Fruit fly (Drosophila melanogaster) whole organism, embryonic: ENCODE data around the gene Trax.

Source experiments
- Awh ChIP-seq: fragments of 200-800 bp; sonication (Bioruptor generic); IDR thresholded peaks from 2 replicates; pipeline ENCODE4, ENCODE4 v1.3.6; 2022; ENCODE audit warnings: missing biosample characterization, missing genetic modification characterization
- Bdp1 ChIP-seq: fragments of 200-800 bp; sonication (Bioruptor generic); optimal IDR thresholded peaks from 3 replicates; lab custom pipeline; 2016; ENCODE audit warnings: missing biosample characterization, missing genetic modification characterization
- CG11085 ChIP-seq: fragments of 200-800 bp; sonication (Bioruptor generic); IDR thresholded peaks from 2 replicates; pipeline ENCODE4 v1.3.6; 2022; ENCODE audit warnings: missing biosample characterization, missing genetic modification characterization
- CG11456 ChIP-seq: fragments of 200-800 bp; sonication (Bioruptor generic); IDR thresholded peaks from 3 replicates; pipeline ENCODE4 v1.3.6; 2022; ENCODE audit warnings: missing biosample characterization, missing genetic modification characterization
- CG12071 ChIP-seq: fragments of 200-800 bp; sonication (Bioruptor generic); optimal IDR thresholded peaks from 3 replicates; lab custom pipeline; 2018; ENCODE audit warnings: missing biosample characterization, mild to moderate bottlenecking, missing genetic modification characterization
- CG12236 ChIP-seq: fragments of 200-800 bp; sonication (Bioruptor generic); optimal IDR thresholded peaks from 2 replicates; lab custom pipeline; 2016; ENCODE audit warnings: missing biosample characterization, missing genetic modification characterization
- CG15073 ChIP-seq: fragments of 200-800 bp; sonication (Bioruptor generic); optimal IDR thresholded peaks from 2 replicates; lab custom pipeline; 2016; ENCODE audit warnings: missing biosample characterization, missing genetic modification characterization
- CG1832 ChIP-seq: fragments of 200-800 bp; sonication (Bioruptor generic); optimal IDR thresholded peaks from 2 replicates; lab custom pipeline; 2017; ENCODE audit warnings: missing biosample characterization, mild to moderate bottlenecking, missing genetic modification characterization, inconsistent platforms
- CG2129 ChIP-seq: fragments of 200-800 bp; sonication (Bioruptor generic); IDR thresholded peaks from 2 replicates; pipeline ENCODE4 v1.3.6; 2022; ENCODE audit warnings: missing biosample characterization, missing genetic modification characterization; ENCODE audit not compliant: partially characterized antibody
- CG2875 ChIP-seq: fragments of 200-800 bp; sonication (Bioruptor generic); optimal IDR thresholded peaks from 2 replicates; lab custom pipeline; 2017; ENCODE audit warnings: missing biosample characterization, mild to moderate bottlenecking, missing genetic modification characterization, missing genetic modification reagents
- CG32767 ChIP-seq: fragments of 200-800 bp; sonication (Bioruptor generic); IDR thresholded peaks from 2 replicates; pipeline ENCODE4 v1.3.6; 2022; ENCODE audit warnings: missing biosample characterization, missing genetic modification characterization
- CG3995 ChIP-seq: fragments of 200-800 bp; sonication (Bioruptor generic); optimal IDR thresholded peaks from 3 replicates; lab custom pipeline; 2016; ENCODE audit warnings: missing biosample characterization, missing genetic modification characterization
- CG5245 ChIP-seq: fragments of 200-800 bp; sonication (Bioruptor generic); optimal IDR thresholded peaks from 3 replicates; lab custom pipeline; 2016; ENCODE audit warnings: missing biosample characterization, missing genetic modification characterization
- CG7745 ChIP-seq: fragments of 200-800 bp; sonication (Bioruptor generic); optimal IDR thresholded peaks from 2 replicates; lab custom pipeline; 2018; ENCODE audit warnings: missing biosample characterization, mild to moderate bottlenecking, missing genetic modification characterization, moderate library complexity
- CG7963 ChIP-seq: fragments of 200-800 bp; sonication (Bioruptor generic); IDR thresholded peaks from 3 replicates; pipeline ENCODE4 v1.3.6; 2022; ENCODE audit warnings: missing biosample characterization, missing genetic modification characterization; ENCODE audit not compliant: partially characterized antibody
- CG8359 ChIP-seq: fragments of 200-800 bp; sonication (Bioruptor generic); optimal IDR thresholded peaks from 2 replicates; lab custom pipeline; 2017; ENCODE audit warnings: missing biosample characterization, mild to moderate bottlenecking, missing genetic modification characterization, borderline replicate concordance
- CG8388 ChIP-seq: fragments of 200-800 bp; sonication (Bioruptor generic); optimal IDR thresholded peaks from 2 replicates; lab custom pipeline; 2019; ENCODE audit warnings: missing biosample characterization, mild to moderate bottlenecking, missing genetic modification characterization, moderate library complexity
- Dp ChIP-seq: fragments of 200-800 bp; sonication (Bioruptor generic); optimal IDR thresholded peaks from 2 replicates; lab custom pipeline; 2018; ENCODE audit warnings: missing biosample characterization, mild to moderate bottlenecking, missing genetic modification characterization, moderate library complexity
- Drgx ChIP-seq: fragments of 200-800 bp; sonication (Bioruptor generic); IDR thresholded peaks from 2 replicates; pipeline ENCODE4 v1.3.6; 2022; ENCODE audit warnings: missing biosample characterization, missing genetic modification characterization
- GATAe ChIP-seq: fragments of 200-800 bp; sonication (Bioruptor generic); conservative IDR thresholded peaks from 2 replicates; pipeline ENCODE4 v1.3.6; 2022; ENCODE audit warnings: missing biosample characterization, missing genetic modification characterization
- H15 ChIP-seq: fragments of 200-800 bp; sonication (Bioruptor generic); IDR thresholded peaks from 3 replicates; pipeline ENCODE4 v1.3.6; 2022; ENCODE audit warnings: missing biosample characterization, missing genetic modification characterization
- Hr51 ChIP-seq, 2 experiments: fragments of 200-800 bp; sonication (Bioruptor generic); optimal IDR thresholded peaks; 2 replicates in 1 of 2; 3 replicates in 1 of 2; lab custom pipeline; 2016 to 2018; ENCODE audit warnings: missing biosample characterization in 2 of 2, missing genetic modification characterization in 2 of 2, mild to moderate bottlenecking in 1 of 2, moderate library complexity in 1 of 2
- Hsf ChIP-seq: fragments of 200-800 bp; sonication (Bioruptor generic); optimal IDR thresholded peaks from 3 replicates; lab custom pipeline; 2016; ENCODE audit warnings: missing biosample characterization, missing genetic modification characterization
- Kr ChIP-seq: fragments of 200-800 bp; sonication (Bioruptor generic); optimal IDR thresholded peaks from 2 replicates; lab custom pipeline; 2017; ENCODE audit warnings: missing biosample characterization, mild to moderate bottlenecking, missing genetic modification characterization
- Med ChIP-seq: fragments of 200-800 bp; sonication (Bioruptor generic); peaks from one replicate; lab custom pipeline; 2016; ENCODE audit warnings: missing biosample characterization, missing genetic modification characterization, mild to moderate bottlenecking, inconsistent platforms, moderate library complexity
- Meics ChIP-seq: fragments of 200-800 bp; sonication (Bioruptor generic); optimal IDR thresholded peaks from 2 replicates; lab custom pipeline; 2017; ENCODE audit warnings: missing biosample characterization, mild to moderate bottlenecking, missing genetic modification characterization
- Oaz ChIP-seq: fragments of 200-800 bp; sonication (Bioruptor generic); IDR thresholded peaks from 2 replicates; pipeline ENCODE4 v1.3.6; 2022; ENCODE audit warnings: missing biosample characterization, missing genetic modification characterization
- Optix ChIP-seq: fragments of 200-800 bp; sonication (Bioruptor generic); IDR thresholded peaks from 3 replicates; pipeline ENCODE4 v1.3.6; 2022; ENCODE audit warnings: missing biosample characterization, missing genetic modification characterization
- PHDP ChIP-seq: fragments of 200-800 bp; sonication (Bioruptor generic); optimal IDR thresholded peaks from 3 replicates; lab custom pipeline; 2018; ENCODE audit warnings: missing biosample characterization, mild to moderate bottlenecking, missing genetic modification characterization, moderate library complexity
- Taf1 ChIP-seq: fragments of 200-800 bp; sonication (Bioruptor generic); IDR thresholded peaks from 2 replicates; pipeline ENCODE4 v1.3.6; 2022; ENCODE audit warnings: missing biosample characterization, missing genetic modification characterization
- ab ChIP-seq: fragments of 200-800 bp; sonication (Bioruptor generic); optimal IDR thresholded peaks from 2 replicates; lab custom pipeline; 2016; ENCODE audit warnings: missing biosample characterization, missing genetic modification characterization
- chinmo ChIP-seq: fragments of 200-800 bp; sonication (Bioruptor generic); IDR thresholded peaks from 4 replicates; pipeline ENCODE4 v1.3.6; 2022; ENCODE audit warnings: missing biosample characterization, missing genetic modification characterization; ENCODE audit not compliant: partially characterized antibody
- crc ChIP-seq: fragments of 200-800 bp; sonication (Bioruptor generic); optimal IDR thresholded peaks from 2 replicates; lab custom pipeline; 2016; ENCODE audit warnings: missing biosample characterization, missing genetic modification characterization
- crp ChIP-seq, 2 experiments: fragments of 200-800 bp; sonication (Bioruptor generic); optimal IDR thresholded peaks; 2 replicates in 1 of 2; 3 replicates in 1 of 2; lab custom pipeline; 2017; ENCODE audit warnings: missing biosample characterization in 2 of 2, missing genetic modification characterization in 2 of 2, mild to moderate bottlenecking in 1 of 2, moderate library complexity in 1 of 2
- disco-r ChIP-seq: fragments of 200-800 bp; sonication (Bioruptor generic); optimal IDR thresholded peaks from 2 replicates; lab custom pipeline; 2016; ENCODE audit warnings: missing biosample characterization, missing genetic modification characterization
- fd102C ChIP-seq: fragments of 200-800 bp; sonication (Bioruptor generic); optimal IDR thresholded peaks from 2 replicates; lab custom pipeline; 2018; ENCODE audit warnings: missing biosample characterization, mild to moderate bottlenecking, missing genetic modification characterization, moderate library complexity
- ftz-f1 ChIP-seq: fragments of 200-800 bp; sonication (Bioruptor generic); optimal IDR thresholded peaks from 2 replicates; lab custom pipeline; 2016; ENCODE audit warnings: missing biosample characterization, missing genetic modification characterization
- hbn ChIP-seq: fragments of 200-800 bp; sonication (Bioruptor generic); IDR thresholded peaks from 2 replicates; pipeline ENCODE4 v1.3.6; 2022; ENCODE audit warnings: missing biosample characterization, missing genetic modification characterization; ENCODE audit not compliant: partially characterized antibody
- ind ChIP-seq: fragments of 200-800 bp; sonication (Bioruptor generic); optimal IDR thresholded peaks from 3 replicates; lab custom pipeline; 2016; ENCODE audit warnings: missing biosample characterization, missing genetic modification characterization
- insv ChIP-seq, 2 experiments: fragments of 200-800 bp; sonication (Bioruptor generic); optimal IDR thresholded peaks; 3 replicates each; lab custom pipeline; 2016 to 2018; ENCODE audit warnings: missing biosample characterization in 2 of 2, missing genetic modification characterization in 2 of 2
- jing ChIP-seq: fragments of 200-800 bp; sonication (Bioruptor generic); optimal IDR thresholded peaks from 2 replicates; lab custom pipeline; 2018; ENCODE audit warnings: missing biosample characterization, mild to moderate bottlenecking, missing genetic modification characterization
- mirr ChIP-seq: fragments of 200-800 bp; sonication (Bioruptor generic); optimal IDR thresholded peaks from 3 replicates; lab custom pipeline; 2018; ENCODE audit warnings: missing biosample characterization, mild to moderate bottlenecking, missing genetic modification characterization
- p53 ChIP-seq: fragments of 200-800 bp; sonication (Bioruptor generic); optimal IDR thresholded peaks from 2 replicates; lab custom pipeline; 2016; ENCODE audit warnings: missing biosample characterization, missing genetic modification characterization
- peb ChIP-seq: fragments of 200-800 bp; sonication (Bioruptor generic); IDR thresholded peaks from 2 replicates; pipeline ENCODE4 v1.3.6; 2022; ENCODE audit warnings: missing biosample characterization, missing genetic modification characterization
- repo ChIP-seq: fragments of 200-800 bp; sonication (Bioruptor generic); optimal IDR thresholded peaks from 2 replicates; lab custom pipeline; 2016; ENCODE audit warnings: missing biosample characterization, missing genetic modification characterization
- ro ChIP-seq: fragments of 200-800 bp; sonication (Bioruptor generic); IDR thresholded peaks from 2 replicates; pipeline ENCODE4 v1.3.6; 2022; ENCODE audit warnings: missing biosample characterization, missing genetic modification characterization
- so ChIP-seq: fragments of 200-800 bp; sonication (Bioruptor generic); IDR thresholded peaks from 3 replicates; pipeline ENCODE4 v1.3.6; 2022; ENCODE audit warnings: missing biosample characterization, missing genetic modification characterization
- sob ChIP-seq: fragments of 200-800 bp; sonication (Bioruptor generic); IDR thresholded peaks from 2 replicates; pipeline ENCODE4 v1.3.6; 2022; ENCODE audit warnings: missing biosample characterization, missing genetic modification characterization
- stwl ChIP-seq: fragments of 200-800 bp; sonication (Bioruptor generic); optimal IDR thresholded peaks from 3 replicates; lab custom pipeline; 2018; ENCODE audit warnings: missing biosample characterization, mild to moderate bottlenecking, missing genetic modification characterization, moderate library complexity
- unc-4 ChIP-seq: fragments of 200-800 bp; sonication (Bioruptor generic); IDR thresholded peaks from 2 replicates; pipeline ENCODE4 v1.3.6; 2022; ENCODE audit warnings: missing biosample characterization, missing genetic modification characterization; ENCODE audit not compliant: partially characterized antibody
- zen2 ChIP-seq: fragments of 200-800 bp; sonication (Bioruptor generic); IDR thresholded peaks from 3 replicates; pipeline ENCODE4 v1.3.6; 2022; ENCODE audit warnings: missing biosample characterization, missing genetic modification characterization; ENCODE audit not compliant: partially characterized antibody

Gene Trax

DNA sequence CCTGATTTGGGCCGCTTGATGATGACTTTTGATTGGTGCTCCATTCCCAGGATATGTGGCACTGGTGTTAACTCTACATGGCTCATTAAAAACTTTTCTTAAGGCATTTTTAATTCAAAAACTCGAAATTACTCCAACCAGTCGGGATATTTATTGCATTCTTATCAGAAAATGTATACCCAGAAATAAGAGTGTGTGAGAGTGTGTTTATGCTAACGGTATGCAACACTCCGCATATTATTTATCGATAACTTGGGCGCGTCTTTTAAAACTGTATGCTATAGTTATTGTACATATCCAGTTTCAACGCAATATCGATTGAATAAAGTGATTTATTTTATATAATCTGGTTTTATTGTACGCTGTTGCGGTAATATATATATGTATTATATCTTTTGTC, 6.0 kb downstream of the Trax start, which contains the start of gene CG34404 (continued):
- TF ChIP-seq jing (no peak), ro (GFP tag; lab: Robert Waterston, UW) (no peak), CG3995 (GFP tag; lab: Kevin White, UChicago) (no peak), Optix (GFP tag; lab: Robert Waterston, UW) (no peak), ab (GFP tag; lab: Kevin White, UChicago) (no peak), Oaz (GFP tag; lab: Robert Waterston, UW) (no peak), CG32767 (peak; percentile 75), CG11085 (GFP tag; lab: Robert Waterston, UW) (no peak), CG7745 (tag; lab: Kevin White, UChicago) (no peak), repo (no peak), CG7963 (no peak), CG5245 (GFP tag; lab: Kevin White, UChicago) (no peak), Kr (GFP tag; lab: Kevin White, UChicago) (no peak), crc (GFP tag; lab: Kevin White, UChicago) (no peak), insv (GFP tag; optimal IDR thresholded peaks at IDR 0.05; lab: Kevin White, UChicago) (peak; percentile 61 to 96), fd102C (no peak), CG2129 (GFP tag; lab: Robert Waterston, UW) (no peak), CG1832 (GFP tag; lab: Kevin White, UChicago) (no peak), CG12071 (no peak), zen2 (GFP tag; lab: Robert Waterston, UW) (peak; percentile 32; the same call in 2 of the 3 replicates), mirr (no peak), Med (GFP tag; lab: Kevin White, UChicago) (peak; percentile 66), Awh (GFP tag; lab: Robert Waterston, UW) (no peak), Drgx (GFP tag; lab: Robert Waterston, UW) (no peak), Meics (GFP tag; lab: Kevin White, UChicago) (no peak), CG12236 (GFP tag; lab: Kevin White, UChicago) (no peak), ind (GFP tag; lab: Kevin White, UChicago) (no peak), sob (GFP tag; lab: Robert Waterston, UW) (peak; percentile 22; the same call in 1 of the 2 replicates), chinmo (GFP tag; lab: Robert Waterston, UW) (0 out of 4 replicates have a peak, but pooled peaks have one; percentile 57), unc-4 (GFP tag; lab: Robert Waterston, UW) (0 out of 2 replicates have a peak, but pooled peaks have one; percentile 24), ftz-f1 (GFP tag; lab: Kevin White, UChicago) (no peak), CG15073 (GFP tag; lab: Kevin White, UChicago) (no peak), CG8359 (GFP tag; lab: Kevin White, UChicago) (no peak), Taf1 (no peak), Dp (peak; percentile 85), CG8388 (no peak), stwl (tag; lab: Kevin White, UChicago) (peak; percentile 45), peb (GFP tag; lab: Robert Waterston, UW) (no peak), GATAe (GFP tag; lab: Robert Waterston, UW) (no peak), Bdp1 (GFP tag; lab: Kevin White, UChicago) (no peak), disco-r (no peak), CG2875 (GFP tag; lab: Kevin White, UChicago) (no peak), crp (GFP tag; optimal IDR thresholded peaks at IDR 0.05; lab: Kevin White, UChicago) (peak in 1 of 2 experiments; percentile 36), PHDP (tag; lab: Kevin White, UChicago) (no peak), H15 (GFP tag; lab: Robert Waterston, UW) (no peak), Hsf (no peak), p53 (GFP tag; lab: Kevin White, UChicago) (no peak), hbn (GFP tag; lab: Robert Waterston, UW) (no peak), CG11456 (GFP tag; lab: Robert Waterston, UW) (no peak), Hr51 (GFP tag; optimal IDR thresholded peaks at IDR 0.05; lab: Kevin White, UChicago) (no peak), so (no peak)
